Fruit fly (Drosophila melanogaster): ENCODE results near the gene CG4098.

CG4098 gene

DNA sequence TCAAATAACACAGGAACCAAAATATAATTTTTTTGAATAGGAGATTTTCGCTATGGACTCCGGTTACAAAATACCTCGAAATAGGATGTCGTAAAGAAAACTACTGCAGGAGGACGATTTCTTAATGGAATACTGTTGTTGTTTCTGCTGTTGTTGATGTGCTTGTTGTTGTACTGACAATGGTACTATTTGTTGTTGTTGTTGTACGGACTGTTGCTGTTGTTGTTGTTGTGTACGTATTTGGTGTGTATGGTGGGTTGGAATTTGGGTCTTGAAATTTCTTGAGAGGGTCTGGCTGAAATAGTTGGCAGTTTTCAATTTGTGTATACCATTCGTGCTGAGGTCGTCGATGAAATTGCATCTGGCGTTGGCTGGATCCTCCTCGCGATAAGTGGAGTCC lies 17.1 kb upstream of the CG4098 start:
- TF ChIP-seq CG7556 (GFP tag; optimal IDR thresholded peaks at IDR 0.05) (no peak), CG4360 (GFP tag; IDR thresholded peaks at IDR 0.05) (peak; percentile 93), bab2 (GFP tag; optimal IDR thresholded peaks at IDR 0.05) (no peak), CG6254 (GFP tag; optimal IDR thresholded peaks at IDR 0.05) (no peak), pita (GFP tag; optimal IDR thresholded peaks at IDR 0.05) (no peak), CG8290 (GFP tag; optimal IDR thresholded peaks at IDR 0.05) (no peak), CG8290 (tag; optimal IDR thresholded peaks at IDR 0.05) (no peak)

- TF ChIP-seq sob (GFP tag; IDR thresholded peaks at IDR 0.05) = peak; percentile 67
- TF ChIP-seq CG11247 (GFP tag; IDR thresholded peaks at IDR 0.05) = peak; percentile 35; the same call in 1 of the 2 replicates
- no peak for TF ChIP-seq Taf1 (GFP tag; IDR thresholded peaks at IDR 0.05)
- peak; percentile 83 for TF ChIP-seq Bgb (GFP tag; IDR thresholded peaks at IDR 0.05; ENCODE audit: partially characterized antibody)
- TF ChIP-seq CG7839 (tag; optimal IDR thresholded peaks at IDR 0.05) = peak; percentile 51
- TF ChIP-seq Blimp-1 (GFP tag; optimal IDR thresholded peaks at IDR 0.05) = peak; percentile 15
- TF ChIP-seq CG10209 (GFP tag; optimal IDR thresholded peaks at IDR 0.05) = peak; percentile 3
- TF ChIP-seq CG11504 (tag; optimal IDR thresholded peaks at IDR 0.05) = no peak
- peak; percentile 40 for TF ChIP-seq ind (GFP tag; optimal IDR thresholded peaks at IDR 0.05)
- TF ChIP-seq Bteb2 (GFP tag; optimal IDR thresholded peaks at IDR 0.05) = peak; percentile 39
- no peak for TF ChIP-seq fd96Cb (tag; optimal IDR thresholded peaks at IDR 0.05)
- peak; percentile 91 for TF ChIP-seq Dref (GFP tag; IDR thresholded peaks at IDR 0.05)
- no peak for TF ChIP-seq cwo (GFP tag; optimal IDR thresholded peaks at IDR 0.05)
- TF ChIP-seq CG34224 (GFP tag; IDR thresholded peaks at IDR 0.05; ENCODE audit: partially characterized antibody) = peak; percentile 83
- peak; percentile 67 for TF ChIP-seq CG2120 (GFP tag; optimal IDR thresholded peaks at IDR 0.05)
- 0 out of 2 replicates have a peak, but pooled peaks have one; percentile 16 for TF ChIP-seq E2f1 (GFP tag; IDR thresholded peaks at IDR 0.05)
- peak; percentile 7 for TF ChIP-seq Abd-B (GFP tag; optimal IDR thresholded peaks at IDR 0.05)
- no peak for TF ChIP-seq fd102C (GFP tag; optimal IDR thresholded peaks at IDR 0.05)
- TF ChIP-seq Atf6 (GFP tag; IDR thresholded peaks at IDR 0.05) = no peak
- TF ChIP-seq oc (tag; optimal IDR thresholded peaks at IDR 0.05) = no peak
- TF ChIP-seq Hey (tag; optimal IDR thresholded peaks at IDR 0.05) = no peak
- no peak for TF ChIP-seq nerfin-2 (GFP tag; IDR thresholded peaks at IDR 0.05; ENCODE audit: partially characterized antibody)
- peak; percentile 55 for TF ChIP-seq ato (GFP tag; IDR thresholded peaks at IDR 0.05; ENCODE audit: partially characterized antibody)
- peak; percentile 1 for TF ChIP-seq nom (GFP tag; optimal IDR thresholded peaks at IDR 0.05)
- TF ChIP-seq CG2129 (GFP tag; IDR thresholded peaks at IDR 0.05; ENCODE audit: partially characterized antibody) = 0 out of 2 replicates have a peak, but pooled peaks have one; percentile 45
- peak; percentile 29 for TF ChIP-seq CG7556 (GFP tag; optimal IDR thresholded peaks at IDR 0.05)
- peak; percentile 60 for TF ChIP-seq CG15601 (tag; optimal IDR thresholded peaks at IDR 0.05)
- TF ChIP-seq CG11093 (GFP tag; IDR thresholded peaks at IDR 0.05) = no peak
- peak; percentile 83 for TF ChIP-seq Dp (GFP tag; optimal IDR thresholded peaks at IDR 0.05)
- TF ChIP-seq nmo (GFP tag; optimal IDR thresholded peaks at IDR 0.05) = peak; percentile 40
- TF ChIP-seq CG14860 (GFP tag; IDR thresholded peaks at IDR 0.05; ENCODE audit: partially characterized antibody) = peak; percentile 46; the same call in 2 of the 3 replicates
- no peak for TF ChIP-seq cato (GFP tag; optimal IDR thresholded peaks at IDR 0.05; ENCODE audit: borderline replicate concordance)
- TF ChIP-seq gcm2 (GFP tag; optimal IDR thresholded peaks at IDR 0.05) = no peak
- peak; percentile 6 for TF ChIP-seq CG9437 (GFP tag; optimal IDR thresholded peaks at IDR 0.05)
- TF ChIP-seq ci (GFP tag; IDR thresholded peaks at IDR 0.05) = peak; percentile 54; the same call in 2 of the 3 replicates
- peak; percentile 60; the same call in 1 of the 3 replicates for TF ChIP-seq CG7963 (GFP tag; IDR thresholded peaks at IDR 0.05; ENCODE audit: partially characterized antibody)
- TF ChIP-seq exex (tag; optimal IDR thresholded peaks at IDR 0.05) = peak; percentile 27
- TF ChIP-seq Pdp1 (GFP tag; optimal IDR thresholded peaks at IDR 0.05) = peak in 1 of 2 experiments; percentile 41
- peak; percentile 82 for TF ChIP-seq sqz (GFP tag; optimal IDR thresholded peaks at IDR 0.05)
- peak; percentile 93 for TF ChIP-seq CG7928 (GFP tag; optimal IDR thresholded peaks at IDR 0.05)
- no peak for TF ChIP-seq mirr (GFP tag; optimal IDR thresholded peaks at IDR 0.05)
Observed at dm6 chr3L:16615132-16615709, 6.1 kb upstream of the CG4098 start, which contains the start of gene Mo25. Mo25 (minus strand) TSS chr3L:16615472.
